Worm (Caenorhabditis elegans) whole organism, early embryonic: ENCODE data around the gene inx-2.

Experiments
- F13C5.2 ChIP-seq: sonication (generic microtip); optimal IDR thresholded peaks from 2 replicates; lab custom pipeline; 2017; ENCODE audit warnings: mild to moderate bottlenecking, missing genetic modification characterization, inconsistent platforms, missing compliant biosample characterization
- aly-1 ChIP-seq: sonication (generic microtip); optimal IDR thresholded peaks from 2 replicates; lab custom pipeline; 2016; ENCODE audit warnings: missing genetic modification characterization, missing compliant biosample characterization
- ama-1 ChIP-seq: fragments of 150-350 bp; optimal IDR thresholded peaks from 2 replicates; lab custom pipeline; 2014
- ceh-36 ChIP-seq: sonication (generic microtip); optimal IDR thresholded peaks from 2 replicates; lab custom pipeline; 2016; ENCODE audit warnings: missing genetic modification characterization, inconsistent platforms, missing compliant biosample characterization
- ets-7 ChIP-seq: sonication (generic microtip); optimal IDR thresholded peaks from 2 replicates; lab custom pipeline; 2016; ENCODE audit warnings: missing genotype, missing genetic modification characterization, missing compliant biosample characterization
- flt-1 ChIP-seq: fragments of 200-800 bp; sonication (Bioruptor generic); IDR thresholded peaks from 2 replicates; pipeline ENCODE4 v1.3.6; 2022; ENCODE audit warnings: missing genetic modification characterization, missing compliant biosample characterization
- hmg-4 ChIP-seq: fragments of 200-800 bp; sonication (Bioruptor generic); optimal IDR thresholded peaks from 2 replicates; lab custom pipeline; 2018; ENCODE audit warnings: mild to moderate bottlenecking, missing genetic modification characterization, missing compliant biosample characterization
- hnd-1 ChIP-seq: sonication (generic microtip); optimal IDR thresholded peaks from 2 replicates; lab custom pipeline; 2016; ENCODE audit warnings: missing genetic modification characterization, missing compliant biosample characterization
- pes-1 ChIP-seq: fragments of 200-800 bp; sonication (Bioruptor generic); IDR thresholded peaks from 2 replicates; pipeline ENCODE4 v1.3.6; 2022; ENCODE audit warnings: missing genetic modification reagents, missing genetic modification characterization, missing compliant biosample characterization
- sea-1 ChIP-seq: fragments of 200-800 bp; sonication (Bioruptor generic); conservative IDR thresholded peaks from 2 replicates; pipeline ENCODE4 v1.3.6; 2022; ENCODE audit warnings: missing genetic modification characterization, missing compliant biosample characterization
- tbx-11 ChIP-seq: fragments of 200-800 bp; sonication (Bioruptor generic); IDR thresholded peaks from 2 replicates; pipeline ENCODE4 v1.3.6; 2022; ENCODE audit warnings: missing genetic modification characterization, missing compliant biosample characterization
- tbx-37 ChIP-seq: fragments of 200-800 bp; sonication (Bioruptor generic); conservative IDR thresholded peaks from 2 replicates; pipeline ENCODE4 v1.3.6; 2022; ENCODE audit warnings: missing genetic modification reagents, missing genetic modification characterization, missing compliant biosample characterization

DNA sequence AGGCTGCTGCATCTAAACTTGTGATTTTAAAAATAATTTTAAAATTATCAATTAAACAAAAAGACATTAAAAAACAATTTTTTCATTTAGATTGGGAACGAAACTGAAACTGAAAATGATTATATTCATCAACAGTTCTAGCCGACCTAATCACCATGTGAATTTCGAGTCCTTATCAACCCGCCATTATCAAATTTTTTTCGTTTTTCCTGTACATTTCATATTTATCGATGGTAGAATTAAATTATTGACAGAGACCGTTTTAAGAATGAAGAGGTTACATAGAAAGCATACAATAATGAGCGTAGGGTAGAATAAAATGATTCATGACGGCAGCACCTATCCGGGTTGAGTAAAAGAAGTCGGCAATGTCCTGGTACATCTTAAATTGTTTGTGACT lies 27.7 kb upstream of the inx-2 start, which contains the start of gene asm-2:
- no peak for TF ChIP-seq tbx-11 (GFP tag; lab: Robert Waterston, UW)
- TF ChIP-seq F13C5.2 (tag; lab: Kevin White, UChicago): no peak
- no peak for TF ChIP-seq ama-1 (lab: Kevin White, UChicago)
- TF ChIP-seq hnd-1 (tag; lab: Kevin White, UChicago): no peak
- no peak for TF ChIP-seq ceh-36 (tag; lab: Kevin White, UChicago)
- TF ChIP-seq ets-7 (tag; lab: Kevin White, UChicago): no peak
- no peak for TF ChIP-seq aly-1 (tag; lab: Kevin White, UChicago)
- TF ChIP-seq hmg-4 (GFP tag; lab: Kevin White, UChicago): no peak
- TF ChIP-seq sea-1 (GFP tag; lab: Robert Waterston, UW): no peak
- TF ChIP-seq tbx-37 (GFP tag; lab: Robert Waterston, UW): no peak
- no peak for TF ChIP-seq pes-1 (GFP tag; lab: Robert Waterston, UW)
- no peak for TF ChIP-seq flt-1
